Worm (Caenorhabditis elegans) whole organism, late embryonic: Measurements from ENCODE around the gene acr-2.

Experiments used
- ceh-14 ChIP-seq: sonication (generic microtip); optimal IDR thresholded peaks from 2 replicates; lab custom pipeline; 2016; ENCODE audit warnings: missing genotype, missing genetic modification characterization, missing compliant biosample characterization
- ceh-18 ChIP-seq: sonication (generic microtip); optimal IDR thresholded peaks from 2 replicates; lab custom pipeline; 2016; ENCODE audit warnings: missing genetic modification characterization, missing compliant biosample characterization
- ceh-48 ChIP-seq: sonication (generic microtip); optimal IDR thresholded peaks from 2 replicates; lab custom pipeline; 2016; ENCODE audit warnings: missing genetic modification characterization, inconsistent platforms, missing compliant biosample characterization
- elt-2 ChIP-seq: sonication (generic microtip); optimal IDR thresholded peaks from 2 replicates; lab custom pipeline; 2016; ENCODE audit warnings: missing genetic modification reagents, missing genetic modification characterization, missing compliant biosample characterization
- ets-4 ChIP-seq: sonication (generic microtip); optimal IDR thresholded peaks from 2 replicates; lab custom pipeline; 2016; ENCODE audit warnings: missing genetic modification characterization, missing compliant biosample characterization
- madf-2 ChIP-seq: sonication (generic microtip); optimal IDR thresholded peaks from 2 replicates; lab custom pipeline; 2017; ENCODE audit warnings: missing genetic modification characterization, missing compliant biosample characterization
- nfya-1 ChIP-seq: sonication (generic microtip); optimal IDR thresholded peaks from 2 replicates; lab custom pipeline; 2017; ENCODE audit warnings: missing genetic modification characterization, mild to moderate bottlenecking, missing compliant biosample characterization, antibody characterized with exemption, moderate library complexity
- pha-4 ChIP-seq: fragments of 150-350 bp; optimal IDR thresholded peaks from 2 replicates; lab custom pipeline; 2018; ENCODE audit warnings: missing biosample characterization, missing genetic modification reagents, missing genetic modification characterization

DNA sequence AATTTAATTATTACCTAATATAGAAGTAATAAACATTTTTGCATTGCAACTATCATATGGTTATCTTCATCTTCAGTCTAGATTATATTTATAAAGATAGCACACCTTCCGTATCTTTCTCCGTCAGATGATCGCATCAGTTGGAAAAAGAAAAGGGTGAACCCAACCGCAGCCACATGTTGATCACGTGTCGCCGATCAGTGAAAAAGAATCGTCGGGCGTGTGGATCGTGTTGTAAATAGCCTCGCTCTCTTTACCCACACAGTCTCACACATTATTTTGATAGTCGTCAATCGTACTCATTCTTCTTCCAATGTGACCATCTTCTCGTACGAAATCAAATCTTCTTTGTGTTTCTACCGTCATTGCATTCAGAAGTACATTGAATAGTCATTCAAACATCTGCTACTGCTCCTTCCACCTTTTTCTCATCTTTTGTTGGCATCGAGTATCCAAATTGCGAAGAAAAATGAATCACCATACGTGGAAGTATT lies 41.6 kb downstream of the acr-2 start:
- no peak for TF ChIP-seq madf-2 (tag; lab: Kevin White, UChicago)
- no peak for TF ChIP-seq ceh-14 (tag; lab: Kevin White, UChicago)
- TF ChIP-seq pha-4 (tag; lab: Kevin White, UChicago): no peak
- peak; percentile 43 for TF ChIP-seq nfya-1 (tag; lab: Kevin White, UChicago)
- no peak for TF ChIP-seq ets-4 (tag; lab: Kevin White, UChicago)
- TF ChIP-seq ceh-18 (tag; lab: Kevin White, UChicago): peak; percentile 74
- TF ChIP-seq elt-2 (tag; lab: Kevin White, UChicago): peak; percentile 93
- no peak for TF ChIP-seq ceh-48 (tag; lab: Kevin White, UChicago)
